Worm (Caenorhabditis elegans) whole organism, late embryonic: Measurements from ENCODE around the gene tufm-1.

ENCODE experiments used
- F13H6.1 ChIP-seq: sonication (generic microtip); optimal IDR thresholded peaks from 2 replicates; lab custom pipeline; 2016; ENCODE audit warnings: missing genetic modification characterization, missing compliant biosample characterization
- ama-1 ChIP-seq: fragments of 150-350 bp; optimal IDR thresholded peaks from 2 replicates; lab custom pipeline; 2014
- nhr-11 ChIP-seq: fragments of 150-350 bp; optimal IDR thresholded peaks from 2 replicates; lab custom pipeline; 2014; ENCODE audit warnings: missing biosample characterization, missing genetic modification characterization
- pha-4 ChIP-seq: fragments of 150-350 bp; optimal IDR thresholded peaks from 2 replicates; lab custom pipeline; 2018; ENCODE audit warnings: missing biosample characterization, missing genetic modification reagents, missing genetic modification characterization
- pqm-1 ChIP-seq: sonication (generic microtip); optimal IDR thresholded peaks from 2 replicates; lab custom pipeline; 2016; ENCODE audit warnings: missing genetic modification characterization, missing compliant biosample characterization
- sdc-2 ChIP-seq: sonication (generic microtip); optimal IDR thresholded peaks from 2 replicates; lab custom pipeline; 2016; ENCODE audit warnings: missing genotype, missing genetic modification characterization, missing compliant biosample characterization
- sox-4 ChIP-seq: sonication (generic microtip); optimal IDR thresholded peaks from 2 replicates; lab custom pipeline; 2017; ENCODE audit warnings: mild to moderate bottlenecking, missing genetic modification characterization, inconsistent platforms, missing compliant biosample characterization
- unc-86 ChIP-seq: sonication (generic microtip); optimal IDR thresholded peaks from 2 replicates; lab custom pipeline; 2016; ENCODE audit warnings: missing genetic modification characterization, missing compliant biosample characterization

DNA sequence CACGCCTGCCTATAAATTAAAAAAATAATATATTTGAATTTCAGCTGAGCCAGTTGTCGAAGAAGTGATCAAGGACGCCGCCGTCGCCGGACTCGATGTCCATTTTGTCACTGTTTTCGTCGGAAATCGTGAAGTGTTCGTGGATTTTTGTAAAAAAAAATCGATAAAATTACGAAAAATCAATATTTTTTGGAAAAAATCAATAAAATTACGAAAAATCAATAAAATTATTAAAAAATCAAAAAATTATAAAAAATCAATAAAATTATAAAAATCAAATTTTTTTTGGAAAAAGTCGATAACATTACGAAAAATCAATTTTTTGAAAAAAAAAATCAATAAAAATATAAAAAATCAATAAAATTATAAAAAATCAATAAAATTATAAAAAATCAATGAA lies 20.2 kb upstream of the tufm-1 start:
- TF ChIP-seq sdc-2 (tag; lab: Kevin White, UChicago) (no peak), sox-4 (tag; lab: Kevin White, UChicago) (no peak), F13H6.1 (no peak), ama-1 (lab: Kevin White, UChicago) (no peak), nhr-11 (tag; lab: Kevin White, UChicago) (no peak), pha-4 (tag; lab: Kevin White, UChicago) (no peak), unc-86 (tag; lab: Kevin White, UChicago) (no peak), pqm-1 (tag; lab: Kevin White, UChicago) (no peak)
